Worm (Caenorhabditis elegans): Measurements from ENCODE around the gene ttbk-2.1.
"Not testable (repeated sequence)": the region's sequence is repeated elsewhere in the genome, so short reads cannot be mapped to it uniquely, and the experiment has no call there.

DNA sequence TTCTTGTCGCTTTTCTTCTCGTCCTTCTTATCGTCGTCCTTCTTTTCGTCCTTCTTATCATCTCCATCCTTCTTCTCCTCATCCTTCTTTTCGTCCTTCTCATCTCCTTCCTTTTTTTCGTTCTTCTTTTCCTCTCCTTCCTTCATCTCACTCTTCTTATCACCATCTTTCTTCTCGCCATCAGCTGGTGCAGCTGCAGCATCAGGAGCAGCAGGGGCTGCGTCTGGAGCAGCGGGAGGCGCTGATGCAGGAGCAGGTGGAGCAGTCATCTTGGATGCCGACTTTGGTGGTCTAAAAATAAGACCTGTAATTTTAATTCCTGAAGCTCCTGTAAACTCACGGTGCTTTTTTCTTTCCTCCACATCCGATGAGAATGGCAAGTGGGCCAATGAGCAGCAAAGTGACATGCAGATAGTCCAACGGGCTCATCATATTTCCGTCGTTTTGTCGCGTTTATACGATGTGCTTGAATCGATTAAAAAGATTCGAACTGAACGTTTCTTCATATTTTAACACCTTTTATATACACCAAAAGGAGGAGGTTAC is 33.1 kb upstream of the ttbk-2.1 start, which contains the start of gene cylc-1:
- TF ChIP-seq aly-2 (tag; optimal IDR thresholded peaks at IDR 0.05); tbx-2 (tag; optimal IDR thresholded peaks at IDR 0.05); nhr-77 (tag; optimal IDR thresholded peaks at IDR 0.05); fkh-2 (tag; optimal IDR thresholded peaks at IDR 0.05); unc-62 (GFP tag; optimal IDR thresholded peaks at IDR 0.05); nhr-11 (tag; optimal IDR thresholded peaks at IDR 0.05); lin-39 (tag; optimal IDR thresholded peaks at IDR 0.05); pqm-1 (tag; optimal IDR thresholded peaks at IDR 0.05); ceh-28 (tag; optimal IDR thresholded peaks at IDR 0.05); nhr-76 (tag; optimal IDR thresholded peaks at IDR 0.05); elt-3 (tag; optimal IDR thresholded peaks at IDR 0.05): not testable (repeated sequence)

Data from whole organism, L3 larva.